Worm (Caenorhabditis elegans) whole organism, mixed stage, embryonic: ENCODE data around the gene K10H10.9.

Experiments
- M03D4.4 ChIP-seq: sonication (generic microtip); optimal IDR thresholded peaks from 2 replicates; lab custom pipeline; 2017; ENCODE audit warnings: mild to moderate bottlenecking, missing genetic modification characterization, missing compliant biosample characterization
- blmp-1 ChIP-seq: fragments of 150-350 bp; optimal IDR thresholded peaks from 2 replicates; lab custom pipeline; 2014; ENCODE audit warnings: missing biosample characterization, missing genetic modification characterization
- elt-1 ChIP-seq: sonication (generic microtip); optimal IDR thresholded peaks from 2 replicates; lab custom pipeline; 2017; ENCODE audit warnings: missing genetic modification characterization, mild to moderate bottlenecking, missing compliant biosample characterization, antibody characterized with exemption, moderate library complexity, borderline replicate concordance; ENCODE audit not compliant: insufficient read depth
- hlh-1 ChIP-seq: fragments of 150-350 bp; optimal IDR thresholded peaks from 2 replicates; lab custom pipeline; 2014; ENCODE audit warnings: missing biosample characterization, missing genetic modification reagents, missing genetic modification characterization
- lsy-2 ChIP-seq: fragments of 150-350 bp; optimal IDR thresholded peaks from 2 replicates; lab custom pipeline; 2014; ENCODE audit warnings: missing biosample characterization, missing genetic modification characterization
- mep-1 ChIP-seq: fragments of 150-350 bp; optimal IDR thresholded peaks from 2 replicates; lab custom pipeline; 2017; ENCODE audit warnings: missing biosample characterization, missing genetic modification reagents, missing genetic modification characterization, inconsistent platforms
- nhr-76 ChIP-seq: sonication (generic microtip); optimal IDR thresholded peaks from 2 replicates; lab custom pipeline; 2017; ENCODE audit warnings: missing biosample characterization, missing genetic modification characterization
- ztf-11 ChIP-seq: fragments of 150-350 bp; optimal IDR thresholded peaks from 2 replicates; lab custom pipeline; 2014; ENCODE audit warnings: missing biosample characterization, missing genetic modification characterization

DNA sequence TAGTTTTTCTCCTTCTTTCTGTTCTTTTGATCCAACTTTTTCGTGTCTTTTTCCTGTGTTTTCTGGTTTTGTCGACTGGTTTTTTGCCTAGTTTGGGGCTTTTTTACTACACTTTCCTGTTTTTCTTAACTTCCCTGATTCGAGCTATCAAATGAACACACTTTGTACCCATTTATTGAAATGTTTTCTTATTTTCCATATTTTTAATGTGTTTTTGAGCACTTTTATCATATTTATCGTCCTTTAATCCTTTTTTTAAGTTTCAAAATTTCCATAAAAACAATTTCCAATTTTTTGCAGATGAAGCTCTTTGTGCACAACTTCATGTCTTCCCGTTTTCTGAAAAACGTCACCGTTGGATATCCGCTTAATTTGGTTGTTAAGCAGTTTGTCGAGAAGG is 19.1 kb upstream of the K10H10.9 start, which contains the start of gene C04H5.1:
- TF ChIP-seq blmp-1 (tag; lab: Kevin White, UChicago) = no peak
- TF ChIP-seq hlh-1 (tag; lab: Kevin White, UChicago) = no peak
- no peak for TF ChIP-seq ztf-11 (tag; lab: Kevin White, UChicago)
- no peak for TF ChIP-seq lsy-2 (tag; lab: Kevin White, UChicago)
- TF ChIP-seq mep-1 (tag; lab: Kevin White, UChicago) = no peak
- TF ChIP-seq elt-1 (tag; lab: Kevin White, UChicago) = no peak
- no peak for TF ChIP-seq nhr-76 (tag; lab: Kevin White, UChicago)
- no peak for TF ChIP-seq M03D4.4 (tag; lab: Kevin White, UChicago)
